Worm (Caenorhabditis elegans) whole organism, L4/young adult: ENCODE results near the gene sec-16A.2.

Experiments used
- W03F9.2 ChIP-seq: fragments of 150-350 bp; optimal IDR thresholded peaks from 2 replicates; lab custom pipeline; 2014; ENCODE audit warnings: missing biosample characterization, missing genetic modification characterization
- dao-5 ChIP-seq: sonication (generic microtip); optimal IDR thresholded peaks from 2 replicates; lab custom pipeline; 2016; ENCODE audit warnings: missing genotype, missing genetic modification characterization, moderate library complexity, missing compliant biosample characterization
- him-1 ChIP-seq: sonication (generic microtip); optimal IDR thresholded peaks from 2 replicates; lab custom pipeline; 2016; ENCODE audit warnings: missing genotype, missing genetic modification reagents, missing genetic modification characterization, missing compliant biosample characterization

Gene sec-16A.2

DNA sequence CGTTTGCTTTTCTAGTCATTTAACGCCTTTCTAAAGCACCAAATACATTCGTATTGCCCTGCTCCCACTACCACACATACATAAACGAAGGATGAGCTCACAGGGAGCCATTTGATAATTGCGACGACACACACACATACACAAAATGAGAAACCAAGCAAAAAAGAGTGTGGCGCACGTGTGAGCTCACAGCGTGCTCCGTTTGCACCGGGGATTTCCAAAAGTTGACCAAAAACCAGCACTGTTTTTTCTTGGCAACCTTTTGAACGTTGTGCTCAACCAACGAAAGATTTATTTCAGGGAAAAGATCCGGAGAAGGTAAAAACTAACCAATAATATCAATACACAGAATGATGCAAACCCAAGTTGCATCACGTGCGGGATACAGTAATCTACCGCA is 12.2 kb upstream of the sec-16A.2 start, which contains the start of gene ksr-1:
ksr-1 (plus strand) TSS at position 301 of the 400 bp plus-strand sequence.
- TF ChIP-seq dao-5 (tag; lab: Kevin White, UChicago), result no peak
- no peak for TF ChIP-seq W03F9.2 (tag; lab: Kevin White, UChicago)
- TF ChIP-seq him-1 (tag; lab: Kevin White, UChicago), result no peak

DNA sequence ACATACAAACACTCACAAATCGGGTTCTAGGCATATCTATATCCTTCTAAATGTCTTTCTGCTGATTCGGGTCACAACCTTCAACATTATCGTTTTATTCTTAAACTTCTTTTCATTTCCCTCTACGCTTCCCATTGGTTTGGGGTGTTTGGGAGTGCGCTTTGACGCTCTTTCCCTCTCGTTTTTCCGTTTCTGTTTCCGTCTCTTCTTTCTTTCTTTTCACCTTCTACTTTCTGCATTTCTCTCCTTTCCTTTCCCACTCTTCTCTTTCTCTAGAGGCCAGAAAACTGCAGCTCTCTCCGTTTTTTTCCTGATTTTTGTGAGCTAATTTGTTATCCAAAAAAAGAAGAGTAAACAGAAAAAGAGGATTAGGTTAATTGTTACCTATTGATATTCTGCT is 10.7 kb upstream of the sec-16A.2 start:
- TF ChIP-seq him-1 (tag; lab: Kevin White, UChicago) (no peak), dao-5 (tag; lab: Kevin White, UChicago) (no peak), W03F9.2 (tag; lab: Kevin White, UChicago) (no peak)

DNA sequence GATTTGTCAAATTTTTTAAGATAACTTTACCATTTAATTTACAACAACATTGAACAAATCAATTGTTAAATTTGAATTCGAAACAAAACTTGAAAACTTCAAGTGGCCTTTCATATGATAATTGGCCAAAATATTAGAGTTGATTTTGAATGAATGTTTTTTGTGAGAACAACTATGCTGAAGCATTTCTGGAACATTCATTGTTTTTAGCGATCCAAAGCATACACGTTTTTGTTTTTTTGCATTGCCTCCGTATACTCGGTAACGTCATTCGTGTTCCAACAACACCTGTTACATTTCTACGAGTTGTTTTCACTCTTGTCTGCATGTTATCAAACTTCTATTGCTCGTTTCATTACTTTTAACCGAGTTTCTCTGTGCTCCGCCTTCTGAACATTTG is 10.1 kb upstream of the sec-16A.2 start:
- TF ChIP-seq dao-5 (tag; lab: Kevin White, UChicago), result no peak

DNA sequence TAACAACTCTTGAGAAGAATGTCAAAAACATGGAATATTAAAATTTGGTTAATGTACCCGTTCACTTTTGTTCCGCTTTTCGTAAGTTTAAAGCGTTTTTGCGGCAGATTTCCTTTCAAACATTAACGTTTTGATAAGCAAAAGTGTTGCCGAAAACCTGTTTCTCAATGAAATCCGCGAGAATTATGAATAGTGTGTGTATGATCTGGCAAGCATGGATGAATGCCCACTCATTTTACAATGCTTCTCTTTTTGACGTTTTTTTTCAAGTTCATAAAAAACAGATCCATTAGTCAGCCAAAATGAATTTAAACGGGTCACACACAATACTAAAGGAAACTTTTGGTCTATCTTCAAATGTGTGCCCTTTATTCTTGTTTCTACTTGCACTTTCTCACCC is 3.0 kb upstream of the sec-16A.2 start:
- no peak for TF ChIP-seq dao-5 (tag; lab: Kevin White, UChicago)
- no peak for TF ChIP-seq him-1 (tag; lab: Kevin White, UChicago)
- TF ChIP-seq W03F9.2 (tag; lab: Kevin White, UChicago), result no peak

DNA sequence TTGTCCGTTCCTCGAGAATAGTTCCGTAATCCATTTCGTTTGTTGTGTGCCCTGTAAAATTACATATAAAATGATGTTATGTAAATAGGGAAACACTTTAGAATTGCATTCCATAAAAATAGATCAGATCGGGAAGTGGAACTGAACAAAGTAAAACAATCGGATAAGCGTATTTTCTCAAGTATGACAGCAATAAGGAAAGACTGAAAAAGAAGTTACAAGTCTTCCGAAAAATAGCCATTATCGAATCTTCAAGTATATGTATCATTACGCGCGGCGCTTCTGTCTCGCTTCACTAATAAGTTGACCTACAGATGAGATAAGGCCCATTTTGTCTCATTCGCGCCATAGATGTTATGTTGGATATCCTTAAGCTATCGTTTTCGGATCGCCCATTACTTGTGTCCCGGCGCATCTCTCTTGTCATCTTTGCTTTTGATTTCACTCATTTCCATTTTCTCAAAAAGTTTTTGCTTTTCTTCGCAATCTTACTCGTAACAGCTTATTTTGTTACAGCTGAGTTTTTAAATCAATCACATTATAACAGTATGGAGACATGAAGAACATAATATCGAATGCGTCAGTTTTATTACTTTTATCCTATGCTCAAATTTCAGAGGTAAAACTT is 1.8 kb upstream of the sec-16A.2 start, which contains the start of the genes fis-2 and F13B9.2:
fis-2 (minus strand) TSS at position 51 of the 628 bp plus-strand sequence.
F13B9.2 (plus strand) TSS at position 515 of the 628 bp plus-strand sequence.
- no peak for TF ChIP-seq W03F9.2 (tag; lab: Kevin White, UChicago)
- TF ChIP-seq dao-5 (tag; lab: Kevin White, UChicago), result no peak
- TF ChIP-seq him-1 (tag; lab: Kevin White, UChicago), result no peak

DNA sequence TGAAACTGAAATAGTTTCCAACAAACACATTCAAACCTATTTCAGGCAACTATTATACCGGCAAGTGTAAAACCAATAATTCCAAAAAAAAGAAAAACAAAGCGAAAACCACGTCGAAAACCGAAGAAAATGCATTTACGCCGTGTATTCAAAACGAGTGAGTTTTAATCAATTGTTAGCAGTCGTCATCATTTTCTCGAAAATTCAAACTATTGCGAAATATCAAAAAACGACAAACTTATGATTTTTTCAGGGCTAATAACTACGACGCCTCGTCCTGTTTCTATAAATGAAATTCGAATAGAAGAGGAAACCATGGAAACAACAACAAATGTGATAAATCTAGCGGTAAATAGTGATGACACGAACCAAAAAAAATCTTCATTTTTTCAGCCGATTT is 885 bp upstream of the sec-16A.2 start:
- no peak for TF ChIP-seq him-1 (tag; lab: Kevin White, UChicago)
- no peak for TF ChIP-seq dao-5 (tag; lab: Kevin White, UChicago)
- no peak for TF ChIP-seq W03F9.2 (tag; lab: Kevin White, UChicago)

DNA sequence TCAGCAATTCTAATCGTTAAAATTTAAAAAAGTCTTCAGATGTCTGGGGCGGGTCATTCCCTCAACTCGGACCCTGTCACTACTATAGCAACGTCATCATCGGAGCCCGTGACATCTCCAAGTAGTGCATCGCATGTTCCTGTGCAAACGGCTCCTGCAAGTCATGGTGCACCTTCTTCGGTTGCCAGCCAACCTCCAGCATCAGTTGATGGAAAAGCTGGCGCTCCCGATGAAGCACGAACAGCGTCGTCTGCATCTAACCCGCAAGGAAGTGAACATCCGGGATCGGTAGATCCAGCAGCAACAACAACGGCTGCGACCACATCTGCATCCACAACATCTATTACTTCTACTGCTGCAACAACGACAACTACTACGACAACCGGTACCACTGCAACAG is 7.5 kb downstream of the sec-16A.2 start, which contains the start of gene R09F10.3:
R09F10.3 (plus strand) TSS at position 40 of the 400 bp plus-strand sequence.
- no peak for TF ChIP-seq dao-5 (tag; lab: Kevin White, UChicago)
- TF ChIP-seq him-1 (tag; lab: Kevin White, UChicago), result no peak

DNA sequence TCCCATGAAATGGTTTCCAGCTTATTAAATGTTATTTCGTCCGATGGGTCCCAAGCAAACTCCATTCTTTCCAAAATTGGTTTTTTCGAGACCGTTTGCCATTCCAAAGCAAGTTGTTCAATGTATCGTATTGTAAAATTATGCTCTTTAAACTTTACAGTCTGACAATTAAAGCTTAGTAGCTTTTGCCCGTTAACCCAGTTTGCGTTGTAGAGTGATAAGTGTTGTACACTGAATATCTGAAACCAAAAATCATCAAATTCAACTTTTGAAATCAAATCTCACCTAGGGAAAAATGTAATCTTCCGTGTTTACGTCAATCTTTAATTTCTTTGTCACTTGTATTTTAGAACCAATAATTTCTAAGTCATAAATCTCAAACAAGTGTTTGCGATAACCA is 10.3 kb downstream of the sec-16A.2 start:
- TF ChIP-seq W03F9.2 (tag; lab: Kevin White, UChicago), result no peak

DNA sequence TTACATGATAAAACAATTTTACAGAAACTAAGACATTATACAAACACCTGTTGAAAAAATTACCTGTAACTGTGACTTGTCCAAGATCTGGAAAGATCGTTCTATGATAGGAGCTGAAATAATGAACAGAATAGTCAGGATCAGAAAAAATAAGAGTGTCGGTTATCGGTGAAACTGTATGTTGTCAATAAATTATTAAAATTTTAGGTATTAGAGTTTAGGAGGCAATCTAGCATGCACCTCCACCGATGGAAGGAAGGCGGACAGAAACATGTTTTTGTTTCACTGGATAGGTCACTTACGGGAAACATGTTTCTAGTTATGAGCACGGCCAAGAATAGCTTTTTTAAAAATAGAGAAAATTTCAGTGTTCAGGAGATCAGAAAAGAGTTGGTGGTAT is 12.5 kb downstream of the sec-16A.2 start, which contains the start of gene ced-13:
ced-13 (minus strand) TSS at position 101 of the 400 bp plus-strand sequence.
- TF ChIP-seq dao-5 (tag; lab: Kevin White, UChicago) (no peak), him-1 (tag; lab: Kevin White, UChicago) (no peak), W03F9.2 (tag; lab: Kevin White, UChicago) (no peak)

DNA sequence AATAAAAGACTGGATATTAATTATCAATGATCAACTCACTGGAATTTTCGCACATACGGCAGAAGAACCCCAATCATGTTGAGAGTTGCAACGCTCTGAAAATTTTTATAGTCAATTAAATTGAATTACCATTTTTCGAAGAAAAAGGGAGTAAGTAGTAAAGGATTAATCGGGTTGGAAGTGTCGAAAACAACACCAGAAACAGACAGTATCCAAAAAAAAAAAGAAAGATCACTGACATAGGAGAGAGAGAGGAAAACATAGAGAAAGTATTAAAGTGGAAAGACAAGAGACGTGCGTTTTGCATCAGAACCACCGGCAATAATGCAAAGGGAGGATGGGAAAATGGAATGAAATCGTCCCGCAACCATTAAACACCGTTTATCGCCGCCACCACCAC is 15.2 kb downstream of the sec-16A.2 start, which contains the start of gene inx-5:
inx-5 (minus strand) TSS at position 101 of the 400 bp plus-strand sequence.
- no peak for TF ChIP-seq W03F9.2 (tag; lab: Kevin White, UChicago)

DNA sequence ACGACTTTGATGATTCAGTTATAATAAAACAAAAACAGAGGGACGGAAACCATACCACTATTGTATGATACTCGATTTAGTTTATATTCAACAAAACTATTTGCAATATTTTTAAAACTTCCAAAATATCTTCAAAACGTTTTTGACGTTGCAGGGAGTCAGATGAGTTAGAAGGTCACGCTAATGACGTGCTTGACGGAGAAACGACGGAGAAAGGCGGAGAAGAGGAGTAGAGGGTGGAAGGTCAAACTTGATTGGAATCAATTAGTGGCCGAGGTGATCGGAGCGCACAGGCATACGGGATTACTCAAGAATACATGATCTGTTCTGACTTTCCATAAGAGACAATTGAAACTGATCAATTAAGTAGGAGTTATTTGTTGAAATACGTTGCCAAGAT is 15.8 kb downstream of the sec-16A.2 start:
- TF ChIP-seq him-1 (tag; lab: Kevin White, UChicago) (no peak), dao-5 (tag; lab: Kevin White, UChicago) (no peak), W03F9.2 (tag; lab: Kevin White, UChicago) (no peak)

DNA sequence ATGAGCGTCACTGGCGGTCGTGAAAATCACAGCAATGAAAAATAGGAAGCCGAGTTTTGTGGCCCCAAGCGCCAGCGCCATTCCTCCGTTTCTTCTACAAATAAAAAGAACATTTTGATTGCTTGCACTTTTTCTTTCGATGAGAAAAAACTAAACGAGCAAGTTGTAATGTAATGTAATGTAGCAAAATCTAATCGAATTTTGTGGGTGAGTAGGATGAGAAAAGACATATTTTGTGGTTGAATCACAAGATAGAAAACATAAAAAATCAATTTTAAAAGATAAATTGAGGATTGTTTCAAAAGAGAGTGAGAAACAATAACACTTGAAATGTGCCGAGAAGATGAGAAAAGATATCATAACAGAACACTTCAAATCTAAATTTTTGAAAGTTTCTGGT is 20.6 kb downstream of the sec-16A.2 start, which contains the start of gene R09F10.5:
R09F10.5 (minus strand) TSS at position 101 of the 400 bp plus-strand sequence.
- TF ChIP-seq dao-5 (tag; lab: Kevin White, UChicago) (no peak), W03F9.2 (tag; lab: Kevin White, UChicago) (no peak), him-1 (tag; lab: Kevin White, UChicago) (no peak)

DNA sequence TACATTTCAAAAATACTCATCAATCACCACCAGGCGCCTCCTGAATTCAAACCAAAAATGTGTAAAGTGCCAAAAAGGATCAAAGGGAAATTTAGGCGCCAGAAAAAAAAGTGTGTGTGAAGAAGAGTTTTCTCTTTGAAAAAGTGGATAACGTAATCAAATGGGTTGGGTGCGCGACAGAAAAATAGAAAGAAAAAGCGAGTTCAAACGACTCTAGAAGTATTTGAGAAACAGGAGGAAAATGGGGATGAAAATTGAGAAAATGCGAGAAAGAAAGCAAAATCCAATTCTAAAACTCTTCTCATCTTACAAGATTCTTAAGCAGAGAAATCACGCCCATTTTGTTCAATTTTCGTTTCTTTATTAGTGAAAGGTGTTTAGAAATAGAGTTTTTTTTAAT is 21.4 kb downstream of the sec-16A.2 start:
- TF ChIP-seq him-1 (tag; lab: Kevin White, UChicago) (no peak), dao-5 (tag; lab: Kevin White, UChicago) (no peak), W03F9.2 (tag; lab: Kevin White, UChicago) (no peak)

DNA sequence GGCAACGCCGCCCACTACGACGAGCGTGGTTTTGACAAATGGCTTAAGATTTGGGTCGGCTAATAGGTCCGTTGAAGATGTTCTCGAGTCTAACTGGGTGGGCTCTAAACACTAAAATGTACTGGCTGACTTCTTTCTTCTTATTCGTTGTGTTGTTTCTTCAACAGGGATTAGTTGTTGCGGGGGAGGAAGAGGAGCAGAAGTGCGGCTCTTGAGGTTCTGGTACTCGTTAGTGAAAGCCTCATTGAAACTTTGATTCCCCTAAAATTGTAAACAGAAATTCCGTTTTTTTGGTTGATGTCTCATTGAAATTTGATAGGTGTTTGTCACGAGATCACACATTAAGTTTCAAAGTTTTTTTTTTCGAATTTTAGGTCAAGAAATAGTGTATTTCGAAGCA is 23.7 kb downstream of the sec-16A.2 start:
- no peak for TF ChIP-seq dao-5 (tag; lab: Kevin White, UChicago)
- TF ChIP-seq him-1 (tag; lab: Kevin White, UChicago), result no peak
- no peak for TF ChIP-seq W03F9.2 (tag; lab: Kevin White, UChicago)
